Worm (Caenorhabditis elegans): Measurements from ENCODE around the gene C08F8.9.

- TF ChIP-seq W03F9.2 (tag; optimal IDR thresholded peaks at IDR 0.05) (peak; percentile 26), him-1 (tag; optimal IDR thresholded peaks at IDR 0.05) (no peak)
These were observed 29.5 kb downstream of the C08F8.9 start for ce11 chrIV:11148788-11149366.
